Worm (Caenorhabditis elegans) whole organism, young adult: ENCODE results near the gene utp-20.

Source experiments
- B0019.2 ChIP-seq: fragments of 200-800 bp; sonication (Bioruptor generic); conservative IDR thresholded peaks from 2 replicates; pipeline ENCODE4 v1.3.6; 2022; ENCODE audit warnings: missing genetic modification reagents, missing genetic modification characterization, missing compliant biosample characterization
- B0261.1 ChIP-seq: sonication (generic microtip); optimal IDR thresholded peaks from 2 replicates; lab custom pipeline; 2016; ENCODE audit warnings: mild to moderate bottlenecking, missing genetic modification characterization, moderate library complexity, missing compliant biosample characterization
- B0336.3 ChIP-seq: fragments of 200-800 bp; sonication (Bioruptor generic); IDR thresholded peaks from 2 replicates; pipeline ENCODE4 v1.3.6; 2022; ENCODE audit warnings: missing genetic modification characterization, missing compliant biosample characterization
- C17E4.6 ChIP-seq: fragments of 200-800 bp; sonication (Bioruptor generic); IDR thresholded peaks from 2 replicates; pipeline ENCODE4 v1.3.6; 2022; ENCODE audit warnings: missing genetic modification reagents, missing genetic modification characterization, missing compliant biosample characterization
- F33H1.4 ChIP-seq: fragments of 200-800 bp; sonication (Bioruptor generic); IDR thresholded peaks from 2 replicates; pipeline ENCODE4 v1.3.6; 2022; ENCODE audit warnings: missing genetic modification reagents, missing genetic modification characterization, missing compliant biosample characterization
- T07F8.4 ChIP-seq: sonication (generic microtip); optimal IDR thresholded peaks from 2 replicates; lab custom pipeline; 2016; ENCODE audit warnings: mild to moderate bottlenecking, missing genetic modification characterization, moderate library complexity, missing compliant biosample characterization
- T26A5.8 ChIP-seq: sonication (generic microtip); optimal IDR thresholded peaks from 2 replicates; lab custom pipeline; 2016; ENCODE audit warnings: missing genetic modification characterization, missing compliant biosample characterization
- Y79H2A.3 ChIP-seq: fragments of 200-800 bp; sonication (Bioruptor generic); conservative IDR thresholded peaks from 2 replicates; pipeline ENCODE4 v1.3.6; 2022; ENCODE audit warnings: missing genetic modification reagents, missing genetic modification characterization, missing compliant biosample characterization
- ama-1 ChIP-seq, 3 experiments: fragments of 150-350 bp in 1 of 3; sonication (generic microtip) in 2 of 3; optimal IDR thresholded peaks; 2 replicates each; lab custom pipeline; 2014 to 2018; ENCODE audit warnings: missing biosample characterization in 2 of 3, missing genetic modification characterization in 2 of 3, missing genetic modification reagents in 2 of 3
- athp-1 ChIP-seq: sonication (generic microtip); optimal IDR thresholded peaks from 2 replicates; lab custom pipeline; 2017; ENCODE audit warnings: mild to moderate bottlenecking, missing genetic modification characterization, missing compliant biosample characterization
- die-1 ChIP-seq: sonication (generic microtip); optimal IDR thresholded peaks from 2 replicates; lab custom pipeline; 2016; ENCODE audit warnings: missing genotype, mild to moderate bottlenecking, missing genetic modification characterization, missing compliant biosample characterization
- dox-1 ChIP-seq: fragments of 200-800 bp; sonication (Bioruptor generic); IDR thresholded peaks from 2 replicates; pipeline ENCODE4 v1.3.6; 2022; ENCODE audit warnings: missing genetic modification reagents, missing genetic modification characterization, missing compliant biosample characterization
- efl-1 ChIP-seq: fragments of 150-350 bp; optimal IDR thresholded peaks from 2 replicates; lab custom pipeline; 2014; ENCODE audit warnings: missing biosample characterization, missing genetic modification reagents, missing genetic modification characterization
- egrh-3 ChIP-seq: fragments of 200-800 bp; sonication (Bioruptor generic); IDR thresholded peaks from 2 replicates; pipeline ENCODE4 v1.3.6; 2022; ENCODE audit warnings: missing genetic modification reagents, missing genetic modification characterization, missing compliant biosample characterization
- ekl-4 ChIP-seq: fragments of 200-800 bp; sonication (Bioruptor generic); IDR thresholded peaks from 2 replicates; pipeline ENCODE4 v1.3.6; 2022; ENCODE audit warnings: missing genetic modification reagents, missing genetic modification characterization, missing compliant biosample characterization
- him-1 ChIP-seq: sonication (generic microtip); optimal IDR thresholded peaks from 2 replicates; lab custom pipeline; 2016; ENCODE audit warnings: missing genotype, missing genetic modification reagents, missing genetic modification characterization, missing compliant biosample characterization
- hmg-1.2 ChIP-seq: fragments of 200-800 bp; sonication (Bioruptor generic); IDR thresholded peaks from 2 replicates; pipeline ENCODE4 v1.3.6; 2022; ENCODE audit warnings: missing genetic modification reagents, missing genetic modification characterization, missing compliant biosample characterization
- madf-3 ChIP-seq: fragments of 200-800 bp; sonication (Bioruptor generic); IDR thresholded peaks from 2 replicates; pipeline ENCODE4 v1.3.6; 2022; ENCODE audit warnings: missing genetic modification reagents, missing genetic modification characterization, missing compliant biosample characterization
- madf-6 ChIP-seq: fragments of 200-800 bp; sonication (Bioruptor generic); IDR thresholded peaks from 2 replicates; pipeline ENCODE4 v1.3.6; 2022; ENCODE audit warnings: missing genetic modification reagents, missing genetic modification characterization, missing compliant biosample characterization
- madf-8 ChIP-seq: fragments of 200-800 bp; sonication (Bioruptor generic); conservative IDR thresholded peaks from 2 replicates; pipeline ENCODE4 v1.3.6; 2022; ENCODE audit warnings: missing genetic modification reagents, missing genetic modification characterization, missing compliant biosample characterization
- mel-28 ChIP-seq: sonication (generic microtip); optimal IDR thresholded peaks from 2 replicates; lab custom pipeline; 2016; ENCODE audit warnings: borderline replicate concordance, mild to moderate bottlenecking, missing genetic modification characterization, missing compliant biosample characterization
- nfya-2 ChIP-seq: fragments of 200-800 bp; sonication (Bioruptor generic); IDR thresholded peaks from 2 replicates; pipeline ENCODE4 v1.3.6; 2022; ENCODE audit warnings: missing genetic modification reagents, missing genetic modification characterization, missing compliant biosample characterization
- nhr-120 ChIP-seq: fragments of 200-800 bp; sonication (Bioruptor generic); IDR thresholded peaks from 2 replicates; pipeline ENCODE4 v1.3.6; 2022; ENCODE audit warnings: missing genetic modification characterization, missing compliant biosample characterization
- pha-4 ChIP-seq: fragments of 150-350 bp; sonication (generic microtip); optimal IDR thresholded peaks from 2 replicates; lab custom pipeline; 2014; ENCODE audit warnings: missing biosample characterization, missing genetic modification reagents, missing genetic modification characterization
- rpc-1 ChIP-seq, 2 experiments: fragments of 150-350 bp in 1 of 2; sonication (generic microtip) in 1 of 2; optimal IDR thresholded peaks; 2 replicates each; lab custom pipeline; 2014 to 2018; ENCODE audit warnings: missing biosample characterization in 1 of 2, missing genetic modification characterization in 1 of 2, missing genetic modification reagents in 1 of 2, missing genotype in 1 of 2
- sea-2 ChIP-seq: fragments of 200-800 bp; sonication (Bioruptor generic); IDR thresholded peaks from 2 replicates; pipeline ENCODE4 v1.3.6; 2022; ENCODE audit warnings: missing genetic modification characterization, missing compliant biosample characterization
- snpc-4 ChIP-seq, 5 experiments: fragments of 150-350 bp in 1 of 5; sonication (generic microtip) in 4 of 5; optimal IDR thresholded peaks; 2 replicates each; lab custom pipeline; 2014 to 2018; ENCODE audit warnings: missing genetic modification characterization in 5 of 5, missing biosample characterization in 3 of 5, antibody characterized with exemption in 2 of 5, mild to moderate bottlenecking in 2 of 5, missing compliant biosample characterization in 2 of 5, missing genotype in 2 of 5, moderate library complexity in 2 of 5, missing genetic modification reagents in 1 of 5
- tbp1 ChIP-seq: fragments of 200-800 bp; sonication (Bioruptor generic); optimal IDR thresholded peaks from 2 replicates; lab custom pipeline; 2018; ENCODE audit warnings: mild to moderate bottlenecking, missing genetic modification characterization, missing compliant biosample characterization
- tlf-1 ChIP-seq: fragments of 200-800 bp; sonication (Bioruptor generic); optimal IDR thresholded peaks from 2 replicates; lab custom pipeline; 2018; ENCODE audit warnings: mild to moderate bottlenecking, missing genetic modification characterization, missing compliant biosample characterization
- xnd-1 ChIP-seq: sonication (generic microtip); optimal IDR thresholded peaks from 2 replicates; lab custom pipeline; 2016; ENCODE audit warnings: missing genotype, missing genetic modification reagents, missing genetic modification characterization, missing compliant biosample characterization
- zim-3 ChIP-seq: sonication (generic microtip); optimal IDR thresholded peaks from 2 replicates; lab custom pipeline; 2017; ENCODE audit warnings: mild to moderate bottlenecking, missing genetic modification characterization, moderate library complexity, missing compliant biosample characterization
- ztf-22 ChIP-seq: fragments of 200-800 bp; sonication (Bioruptor generic); optimal IDR thresholded peaks from 2 replicates; lab custom pipeline; 2018; ENCODE audit warnings: mild to moderate bottlenecking, missing genetic modification characterization, moderate library complexity, missing compliant biosample characterization
- ztf-25 ChIP-seq: fragments of 200-800 bp; sonication (Bioruptor generic); IDR thresholded peaks from 2 replicates; pipeline ENCODE4 v1.3.6; 2022; ENCODE audit warnings: missing genetic modification reagents, missing genetic modification characterization, missing compliant biosample characterization
- ztf-26 ChIP-seq: sonication (generic microtip); optimal IDR thresholded peaks from 2 replicates; lab custom pipeline; 2017; ENCODE audit warnings: missing genetic modification characterization, missing compliant biosample characterization

The utp-20 gene

ce11 chrII:6500161-6500560, 36.0 kb upstream of the utp-20 start, which contains the start of gene R05G9.5:
Gene R05G9.5 (minus strand): TSS chrII:6500261.
- TF ChIP-seq ztf-25 (GFP tag; lab: Robert Waterston, UW) (no peak), ztf-26 (tag; lab: Kevin White, UChicago) (no peak), egrh-3 (GFP tag; lab: Robert Waterston, UW) (no peak), pha-4 (tag; lab: Kevin White, UChicago) (no peak), snpc-4 (GFP tag; optimal IDR thresholded peaks at IDR 0.05; lab: Kevin White, UChicago) (no peak), snpc-4 (tag; optimal IDR thresholded peaks at IDR 0.05; lab: Kevin White, UChicago) (no peak), madf-3 (GFP tag; lab: Robert Waterston, UW) (no peak), zim-3 (tag; lab: Kevin White, UChicago) (no peak), ekl-4 (GFP tag; lab: Robert Waterston, UW) (no peak), die-1 (tag; lab: Kevin White, UChicago) (no peak), T26A5.8 (tag; lab: Kevin White, UChicago) (no peak), mel-28 (no peak), sea-2 (no peak), tbp1 (no peak), T07F8.4 (tag; lab: Kevin White, UChicago) (no peak), ztf-22 (no peak), tlf-1 (GFP tag; lab: Kevin White, UChicago) (no peak), rpc-1 (optimal IDR thresholded peaks at IDR 0.05; lab: Kevin White, UChicago) (no peak), rpc-1 (tag; optimal IDR thresholded peaks at IDR 0.05; lab: Kevin White, UChicago) (no peak), B0019.2 (GFP tag; lab: Robert Waterston, UW) (no peak), athp-1 (tag; lab: Kevin White, UChicago) (no peak), him-1 (no peak)

ce11 chrII:6501420-6501819, 34.8 kb upstream of the utp-20 start, which contains the start of gene R05G9.3:
Gene R05G9.3 (minus strand): TSS chrII:6501520.
- TF ChIP-seq madf-6 (peak; percentile 86), egrh-3 (GFP tag; lab: Robert Waterston, UW) (no peak), efl-1 (peak; percentile 50), nfya-2 (GFP tag; lab: Robert Waterston, UW) (no peak), hmg-1.2 (GFP tag; lab: Robert Waterston, UW) (peak; percentile 27; the same call in 1 of the 2 replicates), nhr-120 (GFP tag; lab: Robert Waterston, UW) (no peak), F33H1.4 (GFP tag; lab: Robert Waterston, UW) (0 out of 2 replicates have a peak, but pooled peaks have one; percentile 20), madf-8 (GFP tag; lab: Robert Waterston, UW) (peak; percentile 47), C17E4.6 (no peak)

ce11 chrII:6502826-6503225, 33.3 kb upstream of the utp-20 start, which contains the start of gene R05G9.1:
Gene R05G9.1 (plus strand): TSS chrII:6503168.
- no peak for TF ChIP-seq dox-1 (GFP tag; lab: Robert Waterston, UW)
- no peak for TF ChIP-seq ama-1 (optimal IDR thresholded peaks at IDR 0.05; lab: Kevin White, UChicago)
- TF ChIP-seq ama-1 (GFP tag; optimal IDR thresholded peaks at IDR 0.05; lab: Kevin White, UChicago), result no peak
- no peak for TF ChIP-seq nfya-2 (GFP tag; lab: Robert Waterston, UW)
- TF ChIP-seq F33H1.4 (GFP tag; lab: Robert Waterston, UW), result no peak
- TF ChIP-seq Y79H2A.3, result no peak
- TF ChIP-seq B0336.3 (GFP tag; lab: Robert Waterston, UW), result no peak
- peak; percentile 66; the same call in 1 of the 2 replicates for TF ChIP-seq hmg-1.2 (GFP tag; lab: Robert Waterston, UW)
- TF ChIP-seq, all 124 proteins: peak for 1

- no peak for TF ChIP-seq xnd-1 (tag; lab: Kevin White, UChicago)
- no peak for TF ChIP-seq B0261.1 (tag; lab: Kevin White, UChicago)
Observed at ce11 chrII:6513357-6513756, 22.8 kb upstream of the utp-20 start.
